Fruit fly (Drosophila melanogaster): ENCODE data around the gene Hpf1.

Gene Hpf1

DNA sequence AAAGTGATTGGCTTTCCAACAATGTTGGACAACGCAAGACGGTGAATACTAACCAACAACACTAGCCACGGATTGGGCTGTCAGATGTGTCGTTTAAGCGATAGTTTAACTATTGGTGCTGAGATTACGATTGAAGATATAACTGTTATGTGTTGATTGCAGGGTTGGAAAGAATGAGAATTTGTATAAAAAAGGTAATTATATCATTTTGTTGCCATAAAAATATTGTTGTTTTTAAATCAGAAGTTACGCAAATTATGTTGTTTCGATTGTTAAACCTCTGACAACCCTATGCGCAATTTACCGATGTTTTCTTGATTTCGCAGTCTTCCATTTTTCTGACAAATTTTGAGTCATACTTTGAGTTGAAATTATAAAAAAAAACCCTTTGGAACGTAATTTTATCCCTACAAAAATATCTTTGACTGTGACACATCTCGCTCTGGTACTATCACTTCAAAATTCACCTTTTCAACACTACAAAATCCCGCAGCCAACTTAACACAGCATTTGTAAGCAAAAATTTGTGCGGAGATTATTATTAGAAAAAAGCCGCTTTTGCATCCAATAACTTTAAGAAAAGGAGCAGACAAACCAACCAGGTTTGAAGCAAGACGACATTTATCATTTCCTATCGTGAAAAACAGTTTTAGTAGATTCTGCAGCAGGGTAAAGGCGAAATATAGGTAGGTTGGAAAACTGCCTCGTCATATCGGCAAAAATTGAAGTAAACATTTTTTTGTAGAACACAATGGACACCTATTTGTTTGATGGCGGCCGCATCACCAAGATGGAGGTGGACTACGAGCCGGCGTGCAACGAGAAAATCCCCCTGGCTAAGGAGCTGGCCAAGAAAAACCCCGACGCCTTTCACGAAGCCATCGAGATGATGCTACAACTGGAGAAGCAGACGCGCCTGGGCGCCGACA is 2.4 kb upstream of the Hpf1 start, which contains the start of the genes Hat1 and Rpn5 (continued):
- TF ChIP-seq CG3847 (GFP tag; IDR thresholded peaks at IDR 0.05), result peak; percentile 86
- peak; percentile 92 for TF ChIP-seq row (GFP tag; IDR thresholded peaks at IDR 0.05)
- TF ChIP-seq CG32767 (GFP tag; IDR thresholded peaks at IDR 0.05), result no peak
- TF ChIP-seq cato (GFP tag; optimal IDR thresholded peaks at IDR 0.05; ENCODE audit: borderline replicate concordance), result peak; percentile 76
- peak; percentile 83 for TF ChIP-seq lab (GFP tag; optimal IDR thresholded peaks at IDR 0.05)
- TF ChIP-seq CG10366 (GFP tag; IDR thresholded peaks at IDR 0.05), result peak; percentile 47
- TF ChIP-seq CG13287 (GFP tag; IDR thresholded peaks at IDR 0.05; ENCODE audit: partially characterized antibody), result peak; percentile 83
- no peak for TF ChIP-seq run (tag; optimal IDR thresholded peaks at IDR 0.05)
- TF ChIP-seq Tbp (GFP tag; optimal IDR thresholded peaks at IDR 0.05), result no peak
- TF ChIP-seq crp (GFP tag; optimal IDR thresholded peaks at IDR 0.05), result peak in 1 of 2 experiments; percentile 51
- TF ChIP-seq Nf-YA (GFP tag; IDR thresholded peaks at IDR 0.05), result no peak
- peak; percentile 86 for TF ChIP-seq CG12391 (tag; optimal IDR thresholded peaks at IDR 0.05)
- TF ChIP-seq Rfx (GFP tag; IDR thresholded peaks at IDR 0.05), result peak; percentile 83
- TF ChIP-seq CG17186 (GFP tag; optimal IDR thresholded peaks at IDR 0.05), result peak; percentile 57
- no peak for TF ChIP-seq CG12071 (GFP tag; optimal IDR thresholded peaks at IDR 0.05)
- TF ChIP-seq Awh (GFP tag; IDR thresholded peaks at IDR 0.05), result no peak
- 0 out of 2 replicates have a peak, but pooled peaks have one; percentile 33 for TF ChIP-seq ham (GFP tag; IDR thresholded peaks at IDR 0.05)
- peak; percentile 75 for TF ChIP-seq Oli (tag; optimal IDR thresholded peaks at IDR 0.05)
- peak; percentile 36; the same call in 2 of the 3 replicates for TF ChIP-seq CG34422 (GFP tag; IDR thresholded peaks at IDR 0.05)
- TF ChIP-seq fd64A (GFP tag; optimal IDR thresholded peaks at IDR 0.05), result no peak
- TF ChIP-seq Fer3 (tag; optimal IDR thresholded peaks at IDR 0.05), result peak; percentile 56
- TF ChIP-seq ase (GFP tag; IDR thresholded peaks at IDR 0.05), result peak; percentile 51; the same call in 1 of the 3 replicates
- TF ChIP-seq nau (GFP tag; optimal IDR thresholded peaks at IDR 0.05), result no peak
- TF ChIP-seq sd (tag; optimal IDR thresholded peaks at IDR 0.05), result no peak
- peak; percentile 60 for TF ChIP-seq CG32772 (GFP tag; IDR thresholded peaks at IDR 0.05)
- no peak for TF ChIP-seq ac (GFP tag; optimal IDR thresholded peaks at IDR 0.05)
- TF ChIP-seq mam (GFP tag; optimal IDR thresholded peaks at IDR 0.05), result peak; percentile 95
- no peak for TF ChIP-seq CG43689 (GFP tag; IDR thresholded peaks at IDR 0.05)
- peak; percentile 98 for TF ChIP-seq sens (GFP tag)
- TF ChIP-seq HLH4C (GFP tag; IDR thresholded peaks at IDR 0.05; ENCODE audit: partially characterized antibody), result peak; percentile 64
- peak; percentile 71 for TF ChIP-seq sima (GFP tag; optimal IDR thresholded peaks at IDR 0.05)
- peak; percentile 91 for TF ChIP-seq chn (GFP tag; optimal IDR thresholded peaks at IDR 0.05)
- peak; percentile 77 for TF ChIP-seq trh (GFP tag; optimal IDR thresholded peaks at IDR 0.05)
- peak; percentile 66 for TF ChIP-seq HHEX (GFP tag; optimal IDR thresholded peaks at IDR 0.05)
- peak; percentile 64; the same call in 1 of the 3 replicates for TF ChIP-seq CG6791 (GFP tag; IDR thresholded peaks at IDR 0.05; ENCODE audit: partially characterized antibody)
- peak; percentile 62 for TF ChIP-seq Bgb (GFP tag; IDR thresholded peaks at IDR 0.05; ENCODE audit: partially characterized antibody)
- TF ChIP-seq Mrtf (GFP tag; IDR thresholded peaks at IDR 0.05), result no peak
- TF ChIP-seq CG16815 (GFP tag; optimal IDR thresholded peaks at IDR 0.05), result peak; percentile 85
- peak; percentile 50 for TF ChIP-seq btn (GFP tag; optimal IDR thresholded peaks at IDR 0.05)
- TF ChIP-seq gsb (GFP tag; IDR thresholded peaks at IDR 0.05), result no peak
- no peak for TF ChIP-seq Lpt (GFP tag; optimal IDR thresholded peaks at IDR 0.05)
- no peak for TF ChIP-seq CG2199 (GFP tag; IDR thresholded peaks at IDR 0.05)
- no peak for TF ChIP-seq CG10959 (GFP tag; IDR thresholded peaks at IDR 0.05)
- TF ChIP-seq Atf6 (GFP tag; IDR thresholded peaks at IDR 0.05), result peak; percentile 54; the same call in 1 of the 2 replicates
- no peak for TF ChIP-seq so (GFP tag; IDR thresholded peaks at IDR 0.05)
- TF ChIP-seq ttk (GFP tag; IDR thresholded peaks at IDR 0.05), result peak; percentile 54; the same call in 1 of the 2 replicates
- no peak; the same call in 1 of the 2 replicates for TF ChIP-seq CG10321 (GFP tag; IDR thresholded peaks at IDR 0.05)
- peak; percentile 68 for TF ChIP-seq CG17829 (tag; optimal IDR thresholded peaks at IDR 0.05)
- peak; percentile 63; the same call in 2 of the 3 replicates for TF ChIP-seq CG11456 (GFP tag; IDR thresholded peaks at IDR 0.05)

Measured in whole organism, embryonic.